Worm (Caenorhabditis elegans): ENCODE data around the gene C25D7.5.

DNA sequence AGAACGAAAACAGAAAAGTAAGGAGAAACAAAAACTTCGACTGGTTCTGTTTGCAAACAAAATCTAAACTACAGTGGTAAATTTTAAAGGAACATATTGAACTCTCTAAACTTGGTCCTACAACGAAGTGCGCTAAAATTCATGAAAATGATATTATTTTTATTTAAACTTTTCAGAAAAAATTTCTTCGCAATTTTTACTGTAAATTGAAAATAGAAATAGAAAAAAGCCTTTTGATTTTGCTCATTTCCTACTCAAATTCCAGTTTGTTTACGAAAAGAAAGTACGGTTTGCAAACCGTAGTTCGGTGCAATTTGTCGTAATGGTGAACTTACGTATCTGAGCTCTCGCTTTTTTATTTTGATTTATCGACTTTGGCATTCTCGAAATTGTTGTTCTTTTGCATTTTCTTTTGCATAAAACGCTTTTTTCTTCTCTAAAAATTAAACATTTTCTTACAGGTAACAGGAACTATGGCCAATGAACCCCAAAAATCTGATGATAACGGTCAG lies 13.4 kb downstream of the C25D7.5 start, which contains the start of gene otub-1:
- TF ChIP-seq ama-1 (optimal IDR thresholded peaks at IDR 0.05) (no peak), ama-1 (GFP tag; optimal IDR thresholded peaks at IDR 0.05) (no peak), F57C9.4 (tag; optimal IDR thresholded peaks at IDR 0.05) (no peak), xnd-1 (tag; optimal IDR thresholded peaks at IDR 0.05) (peak; percentile 72), efl-1 (GFP tag; optimal IDR thresholded peaks at IDR 0.05) (no peak), rpc-1 (optimal IDR thresholded peaks at IDR 0.05) (no peak), rpc-1 (tag; optimal IDR thresholded peaks at IDR 0.05) (no peak), somi-1 (GFP tag; optimal IDR thresholded peaks at IDR 0.05) (no peak), ceh-58 (GFP tag; IDR thresholded peaks at IDR 0.05) (no peak), F39B2.1 (GFP tag; IDR thresholded peaks at IDR 0.05) (no peak), unc-62 (GFP tag; optimal IDR thresholded peaks at IDR 0.05) (no peak), pha-4 (tag; optimal IDR thresholded peaks at IDR 0.05) (no peak), Y56A3A.18 (GFP tag; IDR thresholded peaks at IDR 0.05) (no peak), zfh-2 (GFP tag; conservative IDR thresholded peaks at IDR 0.05) (no peak), akir-1 (GFP tag; optimal IDR thresholded peaks at IDR 0.05) (no peak), nfya-2 (GFP tag; IDR thresholded peaks at IDR 0.05) (no peak)

Measured in whole organism, young adult.